Fruit fly (Drosophila melanogaster) whole organism, wandering third instar larva: ENCODE results near the gene SA2.

Experiments
- CG32264 ChIP-seq: fragments of 200-800 bp; sonication (Bioruptor generic); optimal IDR thresholded peaks from 2 replicates; lab custom pipeline; 2016; ENCODE audit warnings: missing biosample characterization, missing genetic modification characterization
- CG9705 ChIP-seq: fragments of 200-800 bp; sonication (Bioruptor generic); optimal IDR thresholded peaks from 2 replicates; lab custom pipeline; 2018; ENCODE audit warnings: missing biosample characterization, mild to moderate bottlenecking, missing genetic modification characterization
- CrebA ChIP-seq: fragments of 200-800 bp; sonication (Bioruptor generic); optimal IDR thresholded peaks from 2 replicates; lab custom pipeline; 2016; ENCODE audit warnings: missing biosample characterization, mild to moderate bottlenecking, missing genetic modification characterization, borderline replicate concordance
- Dfd ChIP-seq: fragments of >200 bp; optimal IDR thresholded peaks from 2 replicates; lab custom pipeline; 2017; ENCODE audit warnings: missing biosample characterization, missing genetic modification characterization
- Dif ChIP-seq: fragments of 200-275, 200-300 bp; sonication (Bioruptor generic); optimal IDR thresholded peaks from 2 replicates; lab custom pipeline; 2018; ENCODE audit warnings: missing biosample characterization, missing genetic modification characterization; ENCODE audit not compliant: partially characterized antibody
- GATAd ChIP-seq: sonication (Bioruptor generic); optimal IDR thresholded peaks from 2 replicates; lab custom pipeline; 2016; ENCODE audit warnings: missing biosample characterization, missing genetic modification characterization
- HLH106 ChIP-seq: fragments of 200-800 bp; optimal IDR thresholded peaks from 3 replicates; lab custom pipeline; 2019; ENCODE audit warnings: missing biosample characterization, mild to moderate bottlenecking, missing genetic modification characterization, moderate library complexity
- Hnf4 ChIP-seq: fragments of 200-800 bp; sonication (Bioruptor generic); optimal IDR thresholded peaks from 2 replicates; lab custom pipeline; 2016; ENCODE audit warnings: missing biosample characterization, mild to moderate bottlenecking, missing genetic modification characterization
- Hr78 ChIP-seq: fragments of >200 bp; optimal IDR thresholded peaks from 2 replicates; lab custom pipeline; 2017; ENCODE audit warnings: missing biosample characterization, missing genetic modification characterization
- Hr83 ChIP-seq: fragments of 200-300 bp; sonication (Bioruptor generic); optimal IDR thresholded peaks from 2 replicates; lab custom pipeline; 2016; ENCODE audit warnings: missing biosample characterization, mild to moderate bottlenecking, missing genetic modification characterization, moderate library complexity; ENCODE audit not compliant: poor library complexity, severe bottlenecking
- Jra ChIP-seq: sonication (Bioruptor generic); optimal IDR thresholded peaks from 2 replicates; lab custom pipeline; 2016; ENCODE audit warnings: missing biosample characterization, missing genetic modification characterization
- Mio ChIP-seq: sonication (Bioruptor generic); optimal IDR thresholded peaks from 2 replicates; lab custom pipeline; 2016; ENCODE audit warnings: missing biosample characterization, missing genetic modification characterization
- Myc ChIP-seq: fragments of >200 bp; optimal IDR thresholded peaks from 2 replicates; lab custom pipeline; 2017
- N ChIP-seq: fragments of >200 bp; optimal IDR thresholded peaks from 2 replicates; lab custom pipeline; 2018; ENCODE audit warnings: missing biosample characterization, missing external identifiers, missing genetic modification characterization
- OdsH ChIP-seq: fragments of 200-800 bp; sonication (Bioruptor generic); optimal IDR thresholded peaks from 2 replicates; lab custom pipeline; 2016; ENCODE audit warnings: missing biosample characterization, mild to moderate bottlenecking, missing genetic modification characterization
- Rel ChIP-seq, 2 experiments: fragments of 200-800 bp; sonication (Bioruptor generic) in 1 of 2; optimal IDR thresholded peaks; 2 replicates in 1 of 2; 3 replicates in 1 of 2; lab custom pipeline; 2016 to 2019; ENCODE audit warnings: mild to moderate bottlenecking in 2 of 2, missing biosample characterization in 2 of 2, missing genetic modification characterization in 2 of 2, moderate library complexity in 1 of 2
- Sp1 ChIP-seq: fragments of 200-800 bp; sonication (Bioruptor generic); optimal IDR thresholded peaks from 3 replicates; lab custom pipeline; 2019; ENCODE audit warnings: missing biosample characterization, mild to moderate bottlenecking, missing genetic modification characterization, moderate library complexity
- Vsx2 ChIP-seq: fragments of 200-300, 225-300 bp; sonication (Bioruptor generic); optimal IDR thresholded peaks from 2 replicates; lab custom pipeline; 2018; ENCODE audit warnings: missing biosample characterization, missing genetic modification characterization; ENCODE audit not compliant: partially characterized antibody
- br ChIP-seq: fragments of 200-800 bp; sonication (Bioruptor generic); optimal IDR thresholded peaks from 2 replicates; lab custom pipeline; 2016; ENCODE audit warnings: missing biosample characterization, missing genetic modification characterization
- brk ChIP-seq: fragments of 200-800 bp; sonication (Bioruptor generic); optimal IDR thresholded peaks from 2 replicates; lab custom pipeline; 2016; ENCODE audit warnings: missing biosample characterization, mild to moderate bottlenecking, missing genetic modification characterization
- dl ChIP-seq, 2 experiments: fragments of 175-275, 200-275 bp in 1 of 2; fragments of 200-275 bp in 1 of 2; sonication (Bioruptor generic); optimal IDR thresholded peaks; lab custom pipeline; 2018; ENCODE audit warnings: mild to moderate bottlenecking in 2 of 2, missing biosample characterization in 2 of 2, missing genetic modification characterization in 2 of 2, moderate library complexity in 2 of 2; ENCODE audit not compliant: partially characterized antibody in 2 of 2, insufficient read depth in 1 of 2
- dmrt93B ChIP-seq: fragments of 200-800 bp; sonication (Bioruptor generic); optimal IDR thresholded peaks from 2 replicates; lab custom pipeline; 2018; ENCODE audit warnings: missing biosample characterization, mild to moderate bottlenecking, missing genetic modification characterization
- dsf ChIP-seq: sonication (Bioruptor generic); optimal IDR thresholded peaks from 2 replicates; lab custom pipeline; 2016; ENCODE audit warnings: missing biosample characterization, missing genetic modification characterization, borderline replicate concordance
- ey ChIP-seq: fragments of 200-800 bp; sonication (Bioruptor generic); optimal IDR thresholded peaks from 2 replicates; lab custom pipeline; 2016; ENCODE audit warnings: missing biosample characterization, missing genetic modification characterization
- foxo ChIP-seq, 2 experiments: fragments of 200-800 bp; sonication (Bioruptor generic); optimal IDR thresholded peaks; 2 replicates in 1 of 2; 3 replicates in 1 of 2; lab custom pipeline; 2016 to 2017; ENCODE audit warnings: missing biosample characterization in 2 of 2, missing genetic modification characterization in 2 of 2
- fru ChIP-seq: fragments of 200-800 bp; sonication (Bioruptor generic); optimal IDR thresholded peaks from 3 replicates; lab custom pipeline; 2016; ENCODE audit warnings: missing biosample characterization, mild to moderate bottlenecking, missing genetic modification characterization
- h ChIP-seq: fragments of 200-800 bp; sonication (Bioruptor generic); optimal IDR thresholded peaks from 3 replicates; lab custom pipeline; 2016; ENCODE audit warnings: missing biosample characterization, mild to moderate bottlenecking, missing genetic modification characterization
- jim ChIP-seq: fragments of 175-275, 200-325 bp; sonication (Bioruptor generic); optimal IDR thresholded peaks from 2 replicates; lab custom pipeline; 2016; ENCODE audit warnings: missing biosample characterization, mild to moderate bottlenecking, missing genetic modification characterization
- lola ChIP-seq: fragments of >200 bp; optimal IDR thresholded peaks from 2 replicates; lab custom pipeline; 2017; ENCODE audit warnings: missing biosample characterization, missing genetic modification characterization
- pan ChIP-seq: fragments of >200 bp; optimal IDR thresholded peaks from 2 replicates; lab custom pipeline; 2017
- psq ChIP-seq: fragments of 200-800 bp; sonication (Bioruptor generic); optimal IDR thresholded peaks from 3 replicates; lab custom pipeline; 2017; ENCODE audit warnings: missing biosample characterization, mild to moderate bottlenecking, missing genetic modification characterization, moderate library complexity
- rgr ChIP-seq: fragments of 200-800 bp; sonication (Bioruptor generic); optimal IDR thresholded peaks from 3 replicates; lab custom pipeline; 2016; ENCODE audit warnings: missing biosample characterization, mild to moderate bottlenecking, missing genetic modification characterization
- sv ChIP-seq: fragments of 200-800 bp; sonication (Bioruptor generic); optimal IDR thresholded peaks from 3 replicates; lab custom pipeline; 2016; ENCODE audit warnings: missing biosample characterization, missing genetic modification characterization
- woc ChIP-seq: sonication (Bioruptor generic); optimal IDR thresholded peaks from 2 replicates; lab custom pipeline; 2016; ENCODE audit warnings: missing biosample characterization, mild to moderate bottlenecking, missing genetic modification characterization

SA2 gene

dm6 chr3L:1461831-1462230, 24.2 kb upstream of the SA2 start:
- TF ChIP-seq rgr (GFP tag; lab: Kevin White, UChicago) (no peak), OdsH (no peak), Sp1 (GFP tag; lab: Kevin White, UChicago) (no peak), brk (GFP tag; lab: Kevin White, UChicago) (no peak), CG32264 (GFP tag; lab: Kevin White, UChicago) (no peak), Jra (GFP tag; lab: Kevin White, UChicago) (no peak), h (GFP tag; lab: Kevin White, UChicago) (no peak), Dif (GFP tag; lab: Kevin White, UChicago) (no peak), HLH106 (tag; lab: Kevin White, UChicago) (no peak), Vsx2 (GFP tag; lab: Kevin White, UChicago) (no peak), jim (GFP tag; lab: Kevin White, UChicago) (no peak), Hnf4 (GFP tag; lab: Kevin White, UChicago) (no peak), Myc (no peak), N (GFP tag; lab: Kevin White, UChicago) (no peak), GATAd (GFP tag; lab: Kevin White, UChicago) (no peak), woc (no peak), pan (lab: Kevin White, UChicago) (no peak), Dfd (no peak), sv (GFP tag; lab: Kevin White, UChicago) (no peak), dsf (GFP tag; lab: Kevin White, UChicago) (no peak)
- TF ChIP-seq, all 38 proteins: peak for 0

- TF ChIP-seq ey (GFP tag; lab: Kevin White, UChicago) (peak; percentile 54), rgr (GFP tag; lab: Kevin White, UChicago) (peak; percentile 35), Jra (GFP tag; lab: Kevin White, UChicago) (no peak), N (GFP tag; lab: Kevin White, UChicago) (no peak), h (GFP tag; lab: Kevin White, UChicago) (peak; percentile 66), Sp1 (GFP tag; lab: Kevin White, UChicago) (peak; percentile 42), woc (peak; percentile 26), Mio (GFP tag; lab: Kevin White, UChicago) (no peak), CG9705 (GFP tag; lab: Kevin White, UChicago) (peak; percentile 10), fru (GFP tag; lab: Kevin White, UChicago) (peak; percentile 85), br (GFP tag; lab: Kevin White, UChicago) (peak; percentile 47), dmrt93B (peak; percentile 46), Hr78 (GFP tag; lab: Kevin White, UChicago) (no peak), Hnf4 (GFP tag; lab: Kevin White, UChicago) (no peak), foxo (GFP tag; optimal IDR thresholded peaks at IDR 0.05; lab: Kevin White, UChicago) (peak in 1 of 2 experiments; percentile 79), Vsx2 (GFP tag; lab: Kevin White, UChicago) (peak; percentile 19), HLH106 (tag; lab: Kevin White, UChicago) (peak; percentile 64), psq (peak; percentile 38), OdsH (peak; percentile 41)
Measured at dm6 chr3L:1457998-1458728, 20.5 kb upstream of the SA2 start.

- TF ChIP-seq woc, result peak; percentile 79
- TF ChIP-seq Rel (GFP tag; optimal IDR thresholded peaks at IDR 0.05; lab: Kevin White, UChicago), result no peak
- no peak for TF ChIP-seq Rel (tag; optimal IDR thresholded peaks at IDR 0.05; lab: Kevin White, UChicago)
- no peak for TF ChIP-seq CG32264 (GFP tag; lab: Kevin White, UChicago)
- no peak for TF ChIP-seq Hr83 (GFP tag; lab: Kevin White, UChicago)
- TF ChIP-seq OdsH, result peak; percentile 39
- TF ChIP-seq rgr (GFP tag; lab: Kevin White, UChicago), result peak; percentile 43
- TF ChIP-seq CG9705 (GFP tag; lab: Kevin White, UChicago), result no peak
- TF ChIP-seq Hr78 (GFP tag; lab: Kevin White, UChicago), result no peak
- TF ChIP-seq ey (GFP tag; lab: Kevin White, UChicago), result peak; percentile 60
- peak; percentile 70 for TF ChIP-seq fru (GFP tag; lab: Kevin White, UChicago)
- TF ChIP-seq foxo (GFP tag; optimal IDR thresholded peaks at IDR 0.05; lab: Kevin White, UChicago), result peak in 1 of 2 experiments; percentile 73
- TF ChIP-seq dl (GFP tag; optimal IDR thresholded peaks at IDR 0.05; lab: Kevin White, UChicago; ENCODE audit: insufficient read depth in 1 of 2, partially characterized antibody in 2 of 2), result no peak
- peak; percentile 42 for TF ChIP-seq psq
- TF ChIP-seq sv (GFP tag; lab: Kevin White, UChicago), result no peak
- TF ChIP-seq GATAd (GFP tag; lab: Kevin White, UChicago), result no peak
- peak; percentile 47 for TF ChIP-seq Sp1 (GFP tag; lab: Kevin White, UChicago)
- peak; percentile 28 for TF ChIP-seq br (GFP tag; lab: Kevin White, UChicago)
- TF ChIP-seq N (GFP tag; lab: Kevin White, UChicago), result no peak
- peak; percentile 40 for TF ChIP-seq HLH106 (tag; lab: Kevin White, UChicago)
- TF ChIP-seq Hnf4 (GFP tag; lab: Kevin White, UChicago), result peak; percentile 15
- no peak for TF ChIP-seq lola (GFP tag; lab: Kevin White, UChicago)
- TF ChIP-seq h (GFP tag; lab: Kevin White, UChicago), result peak; percentile 61
- no peak for TF ChIP-seq CrebA
- no peak for TF ChIP-seq dsf (GFP tag; lab: Kevin White, UChicago)
- no peak for TF ChIP-seq Jra (GFP tag; lab: Kevin White, UChicago)
- peak; percentile 11 for TF ChIP-seq dmrt93B
- TF ChIP-seq, all 38 proteins: peak for 13
Measured at dm6 chr3L:1457281-1457680, 19.6 kb upstream of the SA2 start.
